Fruit fly (Drosophila melanogaster) whole organism, embryonic: ENCODE data around the gene LPCAT.
A peak's percentile ranks its signal among the peaks of the same experiment; 100 is the strongest.

Source experiments
- BEAF-32 ChIP-seq: fragments of 200-800 bp; sonication (Bioruptor generic); optimal IDR thresholded peaks from 3 replicates; lab custom pipeline; 2017; ENCODE audit warnings: missing biosample characterization, missing genetic modification characterization, mild to moderate bottlenecking, moderate library complexity, missing genetic modification reagents
- CG10565 ChIP-seq: fragments of 200-800 bp; sonication (Bioruptor generic); optimal IDR thresholded peaks from 3 replicates; lab custom pipeline; 2016; ENCODE audit warnings: missing biosample characterization, mild to moderate bottlenecking, missing genetic modification characterization
- CG11695 ChIP-seq: fragments of 200-800 bp; sonication (Bioruptor generic); IDR thresholded peaks from 3 replicates; pipeline ENCODE4 v1.3.6; 2022; ENCODE audit warnings: missing biosample characterization, missing genetic modification characterization
- CG12104 ChIP-seq: fragments of 200-800 bp; sonication (Bioruptor generic); optimal IDR thresholded peaks from 3 replicates; lab custom pipeline; 2016; ENCODE audit warnings: missing biosample characterization, missing genetic modification characterization
- CG12659 ChIP-seq: fragments of 200-800 bp; sonication (Bioruptor generic); optimal IDR thresholded peaks from 3 replicates; lab custom pipeline; 2017; ENCODE audit warnings: mild to moderate bottlenecking, missing biosample characterization, missing genetic modification reagents, missing genetic modification characterization
- CG12744 ChIP-seq: fragments of 200-800 bp; sonication (Bioruptor generic); optimal IDR thresholded peaks from 2 replicates; lab custom pipeline; 2016; ENCODE audit warnings: missing biosample characterization, missing genetic modification characterization
- CG17385 ChIP-seq: fragments of 200-800 bp; sonication (Bioruptor generic); optimal IDR thresholded peaks from 3 replicates; lab custom pipeline; 2018; ENCODE audit warnings: missing biosample characterization, mild to moderate bottlenecking, missing genetic modification characterization
- CG17568 ChIP-seq: fragments of 200-800 bp; sonication (Bioruptor generic); optimal IDR thresholded peaks from 2 replicates; lab custom pipeline; 2018; ENCODE audit warnings: missing biosample characterization, mild to moderate bottlenecking, missing genetic modification characterization, moderate library complexity
- CG2199 ChIP-seq: fragments of 200-800 bp; sonication (Bioruptor generic); IDR thresholded peaks from 3 replicates; pipeline ENCODE4 v1.3.6; 2022; ENCODE audit warnings: missing biosample characterization, missing genetic modification characterization
- CG4617 ChIP-seq: fragments of 200-800 bp; sonication (Bioruptor generic); optimal IDR thresholded peaks from 3 replicates; lab custom pipeline; 2016; ENCODE audit warnings: missing biosample characterization, missing genetic modification characterization, borderline replicate concordance
- CG5245 ChIP-seq: fragments of 200-800 bp; sonication (Bioruptor generic); optimal IDR thresholded peaks from 3 replicates; lab custom pipeline; 2016; ENCODE audit warnings: missing biosample characterization, missing genetic modification characterization
- CG6813 ChIP-seq: fragments of 200-800 bp; sonication (Bioruptor generic); optimal IDR thresholded peaks from 2 replicates; lab custom pipeline; 2017; ENCODE audit warnings: missing biosample characterization, missing genetic modification characterization, mild to moderate bottlenecking, moderate library complexity, missing genetic modification reagents
- CG6854 ChIP-seq: fragments of 200-800 bp; sonication (Bioruptor generic); optimal IDR thresholded peaks from 3 replicates; lab custom pipeline; 2017; ENCODE audit warnings: missing biosample characterization, mild to moderate bottlenecking, missing genetic modification characterization
- CG8388 ChIP-seq: fragments of 200-800 bp; sonication (Bioruptor generic); optimal IDR thresholded peaks from 2 replicates; lab custom pipeline; 2019; ENCODE audit warnings: missing biosample characterization, mild to moderate bottlenecking, missing genetic modification characterization, moderate library complexity
- Dad ChIP-seq: fragments of 200-800 bp; sonication (Bioruptor generic); optimal IDR thresholded peaks from 3 replicates; lab custom pipeline; 2016; ENCODE audit warnings: missing biosample characterization, missing genetic modification characterization
- Dbx ChIP-seq: fragments of 200-800 bp; sonication (Bioruptor generic); IDR thresholded peaks from 3 replicates; pipeline ENCODE4 v1.3.6; 2022; ENCODE audit warnings: missing biosample characterization, missing genetic modification characterization
- Dfd ChIP-seq, 2 experiments: fragments of >200 bp; optimal IDR thresholded peaks; 2 replicates each; lab custom pipeline; 2017; ENCODE audit warnings: missing biosample characterization in 2 of 2, missing genetic modification characterization in 2 of 2
- Doc2 ChIP-seq: fragments of 200-800 bp; sonication (Bioruptor generic); IDR thresholded peaks from 2 replicates; pipeline ENCODE4 v1.3.6; 2022; ENCODE audit warnings: missing biosample characterization, missing genetic modification characterization
- Eip74EF ChIP-seq, 2 experiments: fragments of 200-800 bp in 1 of 2; fragments of >200 bp in 1 of 2; sonication (Bioruptor generic) in 1 of 2; optimal IDR thresholded peaks; 2 replicates each; lab custom pipeline; 2017 to 2019; ENCODE audit warnings: missing biosample characterization in 2 of 2, missing genetic modification characterization in 2 of 2, mild to moderate bottlenecking in 1 of 2, moderate library complexity in 1 of 2
- Fer1 ChIP-seq: fragments of 200-800 bp; sonication (Bioruptor generic); optimal IDR thresholded peaks from 2 replicates; lab custom pipeline; 2017; ENCODE audit warnings: missing biosample characterization, mild to moderate bottlenecking, missing genetic modification characterization
- H2.0 ChIP-seq: fragments of 200-800 bp; sonication (Bioruptor generic); IDR thresholded peaks from 2 replicates; pipeline ENCODE4 v1.3.6; 2022; ENCODE audit warnings: missing biosample characterization, missing genetic modification characterization
- Hey ChIP-seq: fragments of 200-800 bp; sonication (Bioruptor generic); optimal IDR thresholded peaks from 3 replicates; lab custom pipeline; 2018; ENCODE audit warnings: missing biosample characterization, mild to moderate bottlenecking, missing genetic modification characterization
- HmgD ChIP-seq: fragments of 200-800 bp; sonication (Bioruptor generic); optimal IDR thresholded peaks from 3 replicates; lab custom pipeline; 2016; ENCODE audit warnings: missing biosample characterization, missing genetic modification characterization
- HmgZ ChIP-seq: fragments of 200-800 bp; sonication (Bioruptor generic); optimal IDR thresholded peaks from 2 replicates; lab custom pipeline; 2018; ENCODE audit warnings: missing biosample characterization, mild to moderate bottlenecking, missing genetic modification characterization
- Hr51 ChIP-seq, 2 experiments: fragments of 200-800 bp; sonication (Bioruptor generic); optimal IDR thresholded peaks; 2 replicates in 1 of 2; 3 replicates in 1 of 2; lab custom pipeline; 2016 to 2018; ENCODE audit warnings: missing biosample characterization in 2 of 2, missing genetic modification characterization in 2 of 2, mild to moderate bottlenecking in 1 of 2, moderate library complexity in 1 of 2
- Hr78 ChIP-seq, 2 experiments: fragments of 200-800 bp in 1 of 2; fragments of >200 bp in 1 of 2; sonication (Bioruptor generic) in 1 of 2; optimal IDR thresholded peaks; 2 replicates each; lab custom pipeline; 2017 to 2019; ENCODE audit warnings: missing biosample characterization in 2 of 2, missing genetic modification characterization in 2 of 2, mild to moderate bottlenecking in 1 of 2, moderate library complexity in 1 of 2
- Sin3A ChIP-seq: fragments of >200 bp; optimal IDR thresholded peaks from 2 replicates; lab custom pipeline; 2018
- Sox102F ChIP-seq: fragments of 200-800 bp; sonication (Bioruptor generic); optimal IDR thresholded peaks from 2 replicates; lab custom pipeline; 2018; ENCODE audit warnings: missing biosample characterization, mild to moderate bottlenecking, missing genetic modification characterization, moderate library complexity
- ab ChIP-seq: fragments of 200-800 bp; sonication (Bioruptor generic); optimal IDR thresholded peaks from 2 replicates; lab custom pipeline; 2016; ENCODE audit warnings: missing biosample characterization, missing genetic modification characterization
- chinmo ChIP-seq: fragments of 200-800 bp; sonication (Bioruptor generic); IDR thresholded peaks from 4 replicates; pipeline ENCODE4 v1.3.6; 2022; ENCODE audit warnings: missing biosample characterization, missing genetic modification characterization; ENCODE audit not compliant: partially characterized antibody
- chm ChIP-seq: fragments of 200-800 bp; sonication (Bioruptor generic); IDR thresholded peaks from 2 replicates; pipeline ENCODE4 v1.3.6; 2022; ENCODE audit warnings: missing biosample characterization, missing genetic modification characterization
- crol ChIP-seq: fragments of 200-800 bp; sonication (Bioruptor generic); IDR thresholded peaks from 2 replicates; pipeline ENCODE4 v1.3.6; 2022; ENCODE audit warnings: missing biosample characterization, missing genetic modification characterization
- dmrt11E ChIP-seq: fragments of 200-800 bp; sonication (Bioruptor generic); optimal IDR thresholded peaks from 3 replicates; lab custom pipeline; 2018; ENCODE audit warnings: missing biosample characterization, mild to moderate bottlenecking, missing genetic modification characterization, moderate library complexity
- dysf ChIP-seq: fragments of 200-800 bp; sonication (Bioruptor generic); IDR thresholded peaks from 3 replicates; pipeline ENCODE4 v1.3.6; 2022; ENCODE audit warnings: missing biosample characterization, missing genetic modification characterization
- eyg ChIP-seq: fragments of 200-800 bp; sonication (Bioruptor generic); optimal IDR thresholded peaks from 3 replicates; lab custom pipeline; 2016; ENCODE audit warnings: missing biosample characterization, missing genetic modification characterization
- fd3F ChIP-seq: fragments of 200-800 bp; sonication (Bioruptor generic); optimal IDR thresholded peaks from 2 replicates; lab custom pipeline; 2018; ENCODE audit warnings: missing biosample characterization, mild to moderate bottlenecking, missing genetic modification characterization, moderate library complexity
- gro ChIP-seq: fragments of 200-800 bp; sonication (Bioruptor generic); optimal IDR thresholded peaks from 2 replicates; lab custom pipeline; 2016; ENCODE audit warnings: missing biosample characterization, missing genetic modification characterization
- hb ChIP-seq: fragments of 200-800 bp; sonication (Bioruptor generic); IDR thresholded peaks from 3 replicates; pipeline ENCODE4 v1.3.6; 2022; ENCODE audit warnings: missing biosample characterization, missing genetic modification characterization; ENCODE audit not compliant: partially characterized antibody
- lola ChIP-seq, 3 experiments: fragments of >200 bp in 2 of 3; fragments of 200-800 bp in 1 of 3; sonication (Bioruptor generic) in 1 of 3; optimal IDR thresholded peaks; 2 replicates each; lab custom pipeline; 2017 to 2019; ENCODE audit warnings: missing biosample characterization in 3 of 3, missing genetic modification characterization in 3 of 3, mild to moderate bottlenecking in 1 of 3, moderate library complexity in 1 of 3
- sc ChIP-seq, 3 experiments: fragments of >200 bp in 2 of 3; fragments of 200-800 bp in 1 of 3; sonication (Bioruptor generic) in 1 of 3; optimal IDR thresholded peaks; 2 replicates in 2 of 3; 3 replicates in 1 of 3; lab custom pipeline; 2017; ENCODE audit warnings: mild to moderate bottlenecking in 1 of 3, missing biosample characterization in 1 of 3, missing genetic modification characterization in 1 of 3, missing genetic modification reagents in 1 of 3
- sens ChIP-seq: fragments of 200-800 bp; sonication (Bioruptor generic); peaks from one replicate; lab custom pipeline; 2016; ENCODE audit warnings: missing biosample characterization, missing genetic modification characterization
- slbo ChIP-seq: fragments of 200-800 bp; sonication (Bioruptor generic); IDR thresholded peaks from 2 replicates; pipeline ENCODE4 v1.3.6; 2022; ENCODE audit warnings: missing biosample characterization, missing genetic modification characterization
- tin ChIP-seq: fragments of 200-800 bp; sonication (Bioruptor generic); optimal IDR thresholded peaks from 3 replicates; lab custom pipeline; 2016; ENCODE audit warnings: missing biosample characterization, missing genetic modification characterization
- tll ChIP-seq, 2 experiments: fragments of 200-800 bp in 1 of 2; fragments of >200 bp in 1 of 2; sonication (Bioruptor generic) in 1 of 2; optimal IDR thresholded peaks; 2 replicates each; lab custom pipeline; 2017 to 2019; ENCODE audit warnings: missing biosample characterization in 2 of 2, missing genetic modification characterization in 2 of 2, mild to moderate bottlenecking in 1 of 2, moderate library complexity in 1 of 2
- usp ChIP-seq: fragments of >200 bp; optimal IDR thresholded peaks from 2 replicates; lab custom pipeline; 2017; ENCODE audit warnings: missing biosample characterization, missing genetic modification characterization
- zfh1 ChIP-seq: fragments of 200-800 bp; sonication (Bioruptor generic); IDR thresholded peaks from 3 replicates; pipeline ENCODE4 v1.3.6; 2022; ENCODE audit warnings: missing biosample characterization, missing genetic modification characterization
- zfh2 ChIP-seq: fragments of 200-800 bp; sonication (Bioruptor generic); optimal IDR thresholded peaks from 2 replicates; lab custom pipeline; 2016; ENCODE audit warnings: missing biosample characterization, missing genetic modification characterization

The LPCAT gene

dm6 chrX:9578696-9579509, 884 bp downstream of the LPCAT start (continued):
- peak; percentile 98 for TF ChIP-seq CG12659 (GFP tag; lab: Kevin White, UChicago)
- peak; percentile 98 for TF ChIP-seq HmgD (GFP tag; lab: Kevin White, UChicago)
- TF ChIP-seq usp (GFP tag; lab: Kevin White, UChicago) = no peak
- TF ChIP-seq Dad (GFP tag; lab: Kevin White, UChicago) = peak; percentile 99
- peak; percentile 100 for TF ChIP-seq slbo
- TF ChIP-seq BEAF-32 (GFP tag; lab: Kevin White, UChicago) = no peak
- TF ChIP-seq Sin3A (lab: Kevin White, UChicago) = no peak
- peak; percentile 93 for TF ChIP-seq CG17385 (GFP tag; lab: Kevin White, UChicago)
- TF ChIP-seq CG2199 (GFP tag; lab: Robert Waterston, UW) = peak; percentile 98
- TF ChIP-seq Hr78 (GFP tag; optimal IDR thresholded peaks at IDR 0.05; lab: Kevin White, UChicago) = peak in 1 of 2 experiments; percentile 91
- peak; percentile 93 for TF ChIP-seq CG6854 (GFP tag; lab: Kevin White, UChicago)
- TF ChIP-seq CG12104 (GFP tag; lab: Kevin White, UChicago) = peak; percentile 94
- peak; percentile 99 for TF ChIP-seq zfh2 (GFP tag; lab: Kevin White, UChicago)
- peak; percentile 99 for TF ChIP-seq Sox102F (GFP tag; lab: Kevin White, UChicago)
- peak; percentile 90; the same call in 2 of the 4 replicates for TF ChIP-seq chinmo (GFP tag; lab: Robert Waterston, UW)
- TF ChIP-seq CG17568 = peak; percentile 94
- TF ChIP-seq CG4617 = peak; percentile 98
- TF ChIP-seq Eip74EF (GFP tag; optimal IDR thresholded peaks at IDR 0.05; lab: Kevin White, UChicago) = peak in 1 of 2 experiments; percentile 95
- peak in 1 of 3 experiments; percentile 99 for TF ChIP-seq lola (GFP tag; optimal IDR thresholded peaks at IDR 0.05; lab: Kevin White, UChicago)
- peak; percentile 96 for TF ChIP-seq ab
- peak; percentile 99 for TF ChIP-seq tin (GFP tag; lab: Kevin White, UChicago)
- peak; percentile 96 for TF ChIP-seq crol (GFP tag; lab: Robert Waterston, UW)
- TF ChIP-seq CG6813 = peak; percentile 97
- no peak for TF ChIP-seq hb
- peak; percentile 95 to 98 for TF ChIP-seq Hr51 (GFP tag; optimal IDR thresholded peaks at IDR 0.05; lab: Kevin White, UChicago)
- TF ChIP-seq Dfd (GFP tag; optimal IDR thresholded peaks at IDR 0.05; lab: Kevin White, UChicago) = no peak
- TF ChIP-seq CG5245 = peak; percentile 98
- peak; percentile 98 for TF ChIP-seq H2.0 (GFP tag; lab: Robert Waterston, UW)
- peak; percentile 100 for TF ChIP-seq sens (GFP tag; lab: Kevin White, UChicago)
- TF ChIP-seq CG11695 = peak; percentile 96
- peak; percentile 85 for TF ChIP-seq Hey (tag; lab: Kevin White, UChicago)
- peak; percentile 97 for TF ChIP-seq HmgZ (tag; lab: Kevin White, UChicago)
- TF ChIP-seq zfh1 = peak; percentile 100
- TF ChIP-seq CG10565 = peak; percentile 91
- TF ChIP-seq sc (optimal IDR thresholded peaks at IDR 0.05; lab: Kevin White, UChicago) = no peak
- TF ChIP-seq sc (GFP tag; optimal IDR thresholded peaks at IDR 0.05; lab: Kevin White, UChicago) = peak; percentile 99
- TF ChIP-seq CG8388 = peak; percentile 97
- peak; percentile 98 for TF ChIP-seq Dbx (GFP tag; lab: Robert Waterston, UW)
- TF ChIP-seq gro = peak; percentile 98
- peak; percentile 99 for TF ChIP-seq chm (GFP tag; lab: Robert Waterston, UW)
- TF ChIP-seq eyg (GFP tag; lab: Kevin White, UChicago) = peak; percentile 96
- TF ChIP-seq CG12744 (GFP tag; lab: Kevin White, UChicago) = peak; percentile 95
- TF ChIP-seq tll (GFP tag; optimal IDR thresholded peaks at IDR 0.05; lab: Kevin White, UChicago) = peak in 1 of 2 experiments; percentile 65
- TF ChIP-seq Doc2 (GFP tag; lab: Robert Waterston, UW) = peak; percentile 89
- peak; percentile 95 for TF ChIP-seq fd3F (GFP tag; lab: Kevin White, UChicago)
- TF ChIP-seq Fer1 (GFP tag; lab: Kevin White, UChicago) = peak; percentile 94
- peak; percentile 99 for TF ChIP-seq dysf (GFP tag; lab: Robert Waterston, UW)
- peak; percentile 99 for TF ChIP-seq dmrt11E (tag; lab: Kevin White, UChicago)
